Worm (Caenorhabditis elegans) whole organism, early embryonic: Measurements from ENCODE around the gene H39E23.3.

ENCODE experiments used
- B0310.2 ChIP-seq: sonication (generic microtip); optimal IDR thresholded peaks from 2 replicates; lab custom pipeline; 2016; ENCODE audit warnings: mild to moderate bottlenecking, missing genetic modification characterization, missing compliant biosample characterization
- F13C5.2 ChIP-seq: sonication (generic microtip); optimal IDR thresholded peaks from 2 replicates; lab custom pipeline; 2017; ENCODE audit warnings: mild to moderate bottlenecking, missing genetic modification characterization, inconsistent platforms, missing compliant biosample characterization
- aly-1 ChIP-seq: sonication (generic microtip); optimal IDR thresholded peaks from 2 replicates; lab custom pipeline; 2016; ENCODE audit warnings: missing genetic modification characterization, missing compliant biosample characterization
- ama-1 ChIP-seq: fragments of 150-350 bp; optimal IDR thresholded peaks from 2 replicates; lab custom pipeline; 2014
- ceh-13 ChIP-seq: fragments of 200-800 bp; sonication (Bioruptor generic); optimal IDR thresholded peaks from 2 replicates; lab custom pipeline; 2018; ENCODE audit warnings: mild to moderate bottlenecking, missing genetic modification characterization, missing compliant biosample characterization
- ceh-36 ChIP-seq: sonication (generic microtip); optimal IDR thresholded peaks from 2 replicates; lab custom pipeline; 2016; ENCODE audit warnings: missing genetic modification characterization, inconsistent platforms, missing compliant biosample characterization
- ets-7 ChIP-seq: sonication (generic microtip); optimal IDR thresholded peaks from 2 replicates; lab custom pipeline; 2016; ENCODE audit warnings: missing genotype, missing genetic modification characterization, missing compliant biosample characterization
- flt-1 ChIP-seq: fragments of 200-800 bp; sonication (Bioruptor generic); IDR thresholded peaks from 2 replicates; pipeline ENCODE4 v1.3.6; 2022; ENCODE audit warnings: missing genetic modification characterization, missing compliant biosample characterization
- hmbx-1 ChIP-seq: sonication (generic microtip); optimal IDR thresholded peaks from 2 replicates; lab custom pipeline; 2016; ENCODE audit warnings: mild to moderate bottlenecking, missing genetic modification characterization, missing compliant biosample characterization
- hmg-4 ChIP-seq: fragments of 200-800 bp; sonication (Bioruptor generic); optimal IDR thresholded peaks from 2 replicates; lab custom pipeline; 2018; ENCODE audit warnings: mild to moderate bottlenecking, missing genetic modification characterization, missing compliant biosample characterization
- hnd-1 ChIP-seq: sonication (generic microtip); optimal IDR thresholded peaks from 2 replicates; lab custom pipeline; 2016; ENCODE audit warnings: missing genetic modification characterization, missing compliant biosample characterization
- pes-1 ChIP-seq: fragments of 200-800 bp; sonication (Bioruptor generic); IDR thresholded peaks from 2 replicates; pipeline ENCODE4 v1.3.6; 2022; ENCODE audit warnings: missing genetic modification reagents, missing genetic modification characterization, missing compliant biosample characterization
- scrt-1 ChIP-seq: fragments of 200-800 bp; sonication (Bioruptor generic); IDR thresholded peaks from 2 replicates; pipeline ENCODE4 v1.3.6; 2022; ENCODE audit warnings: missing genetic modification characterization, missing compliant biosample characterization
- sea-1 ChIP-seq: fragments of 200-800 bp; sonication (Bioruptor generic); conservative IDR thresholded peaks from 2 replicates; pipeline ENCODE4 v1.3.6; 2022; ENCODE audit warnings: missing genetic modification characterization, missing compliant biosample characterization
- tbx-11 ChIP-seq: fragments of 200-800 bp; sonication (Bioruptor generic); IDR thresholded peaks from 2 replicates; pipeline ENCODE4 v1.3.6; 2022; ENCODE audit warnings: missing genetic modification characterization, missing compliant biosample characterization
- tbx-37 ChIP-seq: fragments of 200-800 bp; sonication (Bioruptor generic); conservative IDR thresholded peaks from 2 replicates; pipeline ENCODE4 v1.3.6; 2022; ENCODE audit warnings: missing genetic modification reagents, missing genetic modification characterization, missing compliant biosample characterization
- tra-4 ChIP-seq: sonication (generic microtip); optimal IDR thresholded peaks from 2 replicates; lab custom pipeline; 2017; ENCODE audit warnings: missing genetic modification characterization, missing compliant biosample characterization

The H39E23.3 gene

DNA sequence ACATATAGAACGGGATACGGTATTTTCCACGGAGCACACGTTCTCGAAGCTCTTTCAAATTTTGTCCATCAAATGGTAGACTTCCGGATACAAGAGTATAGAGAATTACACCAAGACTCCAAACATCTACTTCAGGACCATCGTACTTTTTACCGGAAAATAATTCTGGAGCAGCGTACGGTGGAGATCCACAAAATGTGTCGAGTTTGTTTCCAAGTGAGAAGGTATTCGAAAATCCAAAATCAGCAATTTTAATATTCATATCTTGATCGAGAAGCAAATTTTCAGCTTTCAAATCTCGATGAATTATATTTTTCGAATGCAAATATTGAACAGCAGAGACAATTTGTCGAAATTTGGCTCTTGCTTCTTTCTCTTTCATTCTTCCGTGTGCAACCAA, 15.6 kb downstream of the H39E23.3 start:
- TF ChIP-seq scrt-1 (no peak), aly-1 (tag; lab: Kevin White, UChicago) (no peak), sea-1 (GFP tag; lab: Robert Waterston, UW) (no peak), pes-1 (GFP tag; lab: Robert Waterston, UW) (no peak), ets-7 (tag; lab: Kevin White, UChicago) (no peak), F13C5.2 (tag; lab: Kevin White, UChicago) (no peak), tbx-37 (GFP tag; lab: Robert Waterston, UW) (no peak), hmbx-1 (tag; lab: Kevin White, UChicago) (no peak), tra-4 (tag; lab: Kevin White, UChicago) (no peak), ama-1 (lab: Kevin White, UChicago) (no peak), hmg-4 (GFP tag; lab: Kevin White, UChicago) (no peak), hnd-1 (tag; lab: Kevin White, UChicago) (no peak), tbx-11 (no peak), B0310.2 (tag; lab: Kevin White, UChicago) (no peak), ceh-13 (GFP tag; lab: Kevin White, UChicago) (no peak)

DNA sequence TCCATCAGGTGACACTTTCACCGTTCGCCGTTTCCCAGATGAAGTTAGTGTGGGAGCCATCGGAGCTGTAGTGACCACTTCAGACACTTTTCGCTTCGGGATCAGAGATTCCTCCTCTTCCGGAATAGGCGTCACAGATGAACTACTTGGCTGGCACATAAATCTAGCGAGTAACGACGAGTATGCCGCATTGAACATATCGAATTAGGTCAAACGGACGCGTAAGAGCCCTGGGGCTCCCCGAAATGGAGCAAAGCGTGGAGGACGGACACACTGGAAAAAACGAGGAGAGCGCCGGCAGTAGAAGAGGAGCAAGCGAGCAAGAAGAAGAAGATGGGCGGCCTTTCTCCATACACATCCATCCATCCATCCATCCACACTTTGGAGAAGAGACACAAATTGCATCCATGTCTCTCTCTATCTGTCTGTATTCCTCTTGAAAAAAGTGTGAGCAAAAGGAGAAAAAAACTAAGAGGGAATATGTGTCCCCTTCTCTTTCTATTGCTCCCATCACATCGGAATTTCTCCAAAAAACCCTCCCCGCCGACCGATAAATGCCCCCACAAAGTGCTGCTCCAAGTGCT, 18.8 kb downstream of the H39E23.3 start:
- TF ChIP-seq hmbx-1 (tag; lab: Kevin White, UChicago): no peak
- no peak for TF ChIP-seq tbx-11
- TF ChIP-seq sea-1 (GFP tag; lab: Robert Waterston, UW): no peak
- no peak for TF ChIP-seq B0310.2 (tag; lab: Kevin White, UChicago)
- no peak for TF ChIP-seq hmg-4 (GFP tag; lab: Kevin White, UChicago)
- no peak for TF ChIP-seq ceh-13 (GFP tag; lab: Kevin White, UChicago)
- TF ChIP-seq aly-1 (tag; lab: Kevin White, UChicago): no peak
- no peak for TF ChIP-seq hnd-1 (tag; lab: Kevin White, UChicago)
- no peak for TF ChIP-seq ama-1 (lab: Kevin White, UChicago)
- no peak for TF ChIP-seq F13C5.2 (tag; lab: Kevin White, UChicago)
- TF ChIP-seq tbx-37 (GFP tag; lab: Robert Waterston, UW): no peak
- no peak for TF ChIP-seq flt-1
- TF ChIP-seq ceh-36 (tag; lab: Kevin White, UChicago): no peak
- no peak for TF ChIP-seq tra-4 (tag; lab: Kevin White, UChicago)

DNA sequence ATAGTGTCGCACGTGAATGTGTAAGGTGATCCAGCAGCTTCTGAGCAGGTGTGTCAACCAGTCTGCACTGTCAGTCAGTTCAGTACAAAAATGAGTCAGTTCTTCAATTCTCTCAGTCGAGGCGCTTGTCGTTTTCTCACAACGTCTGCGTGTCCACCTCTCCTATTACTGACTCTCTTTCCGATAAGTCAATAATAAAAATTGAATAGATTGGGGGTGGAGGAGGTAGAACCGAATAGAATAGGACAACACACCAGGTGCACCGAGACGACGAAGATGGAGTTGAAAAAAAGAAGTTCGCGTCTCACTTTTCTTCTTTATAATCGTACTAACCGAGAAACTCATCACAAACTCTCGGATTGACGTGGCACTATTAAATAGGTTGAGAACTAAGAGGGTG, 20.2 kb downstream of the H39E23.3 start:
- TF ChIP-seq tbx-37 (GFP tag; lab: Robert Waterston, UW) (no peak), flt-1 (no peak), ets-7 (tag; lab: Kevin White, UChicago) (no peak), tra-4 (tag; lab: Kevin White, UChicago) (no peak), sea-1 (GFP tag; lab: Robert Waterston, UW) (no peak), ceh-13 (GFP tag; lab: Kevin White, UChicago) (no peak), hmg-4 (GFP tag; lab: Kevin White, UChicago) (no peak), ceh-36 (tag; lab: Kevin White, UChicago) (no peak), scrt-1 (no peak), B0310.2 (tag; lab: Kevin White, UChicago) (no peak)

DNA sequence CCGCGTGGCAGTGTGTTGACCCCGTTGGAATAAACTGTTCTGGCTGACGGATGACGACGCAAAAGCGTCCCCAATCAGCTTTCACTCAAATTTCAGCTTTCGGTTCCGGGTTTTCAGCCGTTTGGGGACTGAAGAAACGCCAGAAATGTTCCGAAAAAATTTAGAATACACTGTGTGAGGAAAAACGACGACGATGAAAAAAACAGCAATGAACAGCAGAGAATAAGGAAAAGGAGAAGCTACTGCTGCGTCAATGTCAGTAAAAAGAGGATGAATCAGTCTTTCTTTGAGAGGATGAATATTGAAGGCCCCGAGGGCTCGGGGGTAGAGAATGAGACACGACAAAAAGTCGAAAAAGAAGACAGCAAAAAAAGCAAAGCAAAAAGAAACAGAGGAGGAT, 21.2 kb downstream of the H39E23.3 start:
- TF ChIP-seq hmbx-1 (tag; lab: Kevin White, UChicago) (no peak), ceh-36 (tag; lab: Kevin White, UChicago) (no peak)

DNA sequence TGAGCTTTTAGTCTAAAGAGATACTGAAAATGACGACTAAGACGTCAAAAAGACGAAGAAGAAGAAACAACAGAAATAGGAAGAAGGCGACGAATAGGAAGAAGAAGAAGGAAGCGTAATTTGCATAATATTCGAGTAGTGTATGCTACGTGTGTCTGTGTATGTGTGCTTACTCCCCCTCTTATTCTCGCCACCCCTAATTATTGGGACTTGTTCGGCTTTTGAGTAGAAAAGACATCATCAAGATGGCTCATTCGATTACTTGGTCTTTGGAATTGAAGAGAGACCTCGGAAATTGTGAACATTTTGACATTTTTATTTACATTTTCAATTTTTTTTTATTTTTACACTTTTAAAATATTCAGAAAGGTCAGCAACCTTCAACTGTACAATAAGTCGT, 22.6 kb downstream of the H39E23.3 start:
- no peak for TF ChIP-seq ets-7 (tag; lab: Kevin White, UChicago)
- no peak for TF ChIP-seq tbx-11
- no peak for TF ChIP-seq tbx-37 (GFP tag; lab: Robert Waterston, UW)
- no peak for TF ChIP-seq tra-4 (tag; lab: Kevin White, UChicago)
- no peak for TF ChIP-seq scrt-1
- no peak for TF ChIP-seq flt-1
- TF ChIP-seq ceh-36 (tag; lab: Kevin White, UChicago): no peak
- TF ChIP-seq aly-1 (tag; lab: Kevin White, UChicago): no peak
- no peak for TF ChIP-seq F13C5.2 (tag; lab: Kevin White, UChicago)
- TF ChIP-seq hmg-4 (GFP tag; lab: Kevin White, UChicago): no peak
- TF ChIP-seq sea-1 (GFP tag; lab: Robert Waterston, UW): no peak
- no peak for TF ChIP-seq ama-1 (lab: Kevin White, UChicago)
- TF ChIP-seq pes-1 (GFP tag; lab: Robert Waterston, UW): no peak
- TF ChIP-seq hmbx-1 (tag; lab: Kevin White, UChicago): no peak

DNA sequence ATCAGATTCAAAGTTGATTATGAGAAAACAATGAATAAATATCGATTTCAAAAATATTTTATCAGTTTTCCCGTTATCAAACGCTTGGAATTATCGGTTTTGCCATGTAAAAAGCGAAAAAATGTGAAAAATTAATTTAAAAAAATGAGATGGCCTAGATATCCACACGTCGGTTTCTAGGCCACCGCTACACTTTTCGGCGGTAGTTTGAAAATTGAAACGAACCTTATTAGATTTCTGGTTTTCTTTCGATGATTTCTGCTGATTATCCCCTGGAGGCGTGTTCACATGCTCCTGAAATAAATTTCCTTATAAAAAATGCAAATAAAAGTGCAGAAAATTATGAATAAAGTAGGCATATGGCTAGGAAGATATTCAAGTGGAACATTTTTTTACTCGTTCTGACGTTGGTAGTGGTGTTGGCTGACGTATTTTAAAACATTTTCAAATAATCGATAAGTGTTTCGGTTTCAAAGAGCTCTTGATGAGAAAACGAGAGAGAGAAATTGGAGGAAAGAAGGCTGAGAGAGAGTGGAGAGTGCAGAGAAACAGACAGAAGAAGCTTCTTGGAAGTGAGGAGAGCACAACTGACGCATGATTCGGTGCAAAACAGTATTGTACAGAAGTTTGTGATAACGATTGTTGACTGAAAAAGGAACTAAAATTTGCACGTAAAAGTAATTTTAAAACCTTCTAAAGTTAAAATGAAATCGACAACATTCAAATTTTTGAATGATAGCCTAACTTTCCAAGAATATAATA, 25.6 kb downstream of the H39E23.3 start:
- no peak for TF ChIP-seq ceh-36 (tag; lab: Kevin White, UChicago)
- no peak for TF ChIP-seq hnd-1 (tag; lab: Kevin White, UChicago)
- no peak for TF ChIP-seq ceh-13 (GFP tag; lab: Kevin White, UChicago)
- no peak for TF ChIP-seq ama-1 (lab: Kevin White, UChicago)
- TF ChIP-seq F13C5.2 (tag; lab: Kevin White, UChicago): no peak
- TF ChIP-seq scrt-1: no peak

DNA sequence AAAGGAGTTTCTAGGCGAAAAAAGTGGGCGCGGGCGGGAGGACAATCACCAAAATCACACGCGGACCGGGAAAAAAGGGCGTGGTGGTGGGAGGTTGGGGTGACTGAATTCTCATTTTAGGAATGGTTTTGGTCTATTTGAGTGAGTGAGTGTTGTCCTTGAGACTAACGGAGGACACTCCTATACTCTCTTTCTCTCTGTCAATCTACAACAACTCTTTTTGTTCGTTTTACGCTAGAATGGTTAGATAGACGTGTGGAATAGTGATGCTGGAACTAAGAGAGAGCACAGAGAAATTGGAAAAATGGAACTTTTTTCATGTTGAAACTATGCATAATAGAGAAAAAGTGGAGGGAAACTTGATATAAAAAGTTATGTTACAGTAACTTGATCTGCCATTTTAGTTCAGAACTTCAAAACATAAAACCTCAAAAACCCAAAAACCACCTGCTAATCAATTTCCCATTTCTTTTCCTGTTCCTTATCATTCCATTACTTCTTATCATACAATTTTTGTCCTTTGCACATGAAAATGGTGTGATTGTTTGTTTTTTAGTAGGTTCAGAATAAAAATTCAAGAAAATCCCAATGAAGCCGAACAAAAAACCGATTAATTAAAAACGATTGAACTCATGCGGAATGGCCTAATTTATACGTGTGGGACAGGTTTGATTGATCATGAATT, 27.3 kb downstream of the H39E23.3 start:
- TF ChIP-seq flt-1 (no peak), tbx-37 (GFP tag; lab: Robert Waterston, UW) (no peak), scrt-1 (no peak), aly-1 (tag; lab: Kevin White, UChicago) (no peak), sea-1 (GFP tag; lab: Robert Waterston, UW) (no peak), ama-1 (lab: Kevin White, UChicago) (no peak), hnd-1 (tag; lab: Kevin White, UChicago) (no peak), pes-1 (GFP tag; lab: Robert Waterston, UW) (no peak), hmg-4 (GFP tag; lab: Kevin White, UChicago) (no peak), F13C5.2 (tag; lab: Kevin White, UChicago) (no peak), tra-4 (tag; lab: Kevin White, UChicago) (no peak), ets-7 (tag; lab: Kevin White, UChicago) (no peak)
